Worm (Caenorhabditis elegans) whole organism, L4 larva: ENCODE results near the gene B0507.7.

Experiments used
- ama-1 ChIP-seq: fragments of 150-350 bp; optimal IDR thresholded peaks from 2 replicates; lab custom pipeline; 2014; ENCODE audit warnings: inconsistent platforms, mixed read lengths
- egl-27 ChIP-seq: sonication (generic microtip); optimal IDR thresholded peaks from 3 replicates; lab custom pipeline; 2017; ENCODE audit warnings: missing biosample characterization, missing genetic modification reagents, missing genetic modification characterization
- hif-1 ChIP-seq, 2 experiments: sonication (generic microtip); optimal IDR thresholded peaks; 2 replicates each; lab custom pipeline; 2016 to 2017; ENCODE audit warnings: missing compliant biosample characterization in 2 of 2, missing genetic modification characterization in 2 of 2, missing genetic modification reagents in 2 of 2, missing genotype in 2 of 2, mild to moderate bottlenecking in 1 of 2
- mdl-1 ChIP-seq, 2 experiments: fragments of 150-350 bp in 1 of 2; sonication (generic microtip) in 1 of 2; optimal IDR thresholded peaks; 2 replicates each; lab custom pipeline; 2014 to 2017; ENCODE audit warnings: missing biosample characterization in 2 of 2, missing genetic modification characterization in 2 of 2
- unc-62 ChIP-seq, 3 experiments: fragments of 150-350 bp in 1 of 3; sonication (generic microtip); optimal IDR thresholded peaks in 2 of 3; peaks in 1 of 3; 1 replicate in 1 of 3; 2 replicates in 2 of 3; lab custom pipeline; 2014 to 2017; ENCODE audit warnings: missing biosample characterization in 3 of 3, missing genetic modification characterization in 3 of 3, missing genetic modification reagents in 3 of 3, missing genotype in 1 of 3
- zag-1 ChIP-seq: fragments of 150-350 bp; optimal IDR thresholded peaks from 2 replicates; lab custom pipeline; 2014; ENCODE audit warnings: missing biosample characterization, missing genetic modification characterization

- TF ChIP-seq unc-62 (GFP tag; optimal IDR thresholded peaks at IDR 0.05 in 1 of 2; lab: Kevin White, UChicago), result peak in 1 of 2 experiments; percentile 96
- no peak for TF ChIP-seq unc-62 (tag; optimal IDR thresholded peaks at IDR 0.05; lab: Kevin White, UChicago)
- TF ChIP-seq mdl-1 (tag; optimal IDR thresholded peaks at IDR 0.05; lab: Kevin White, UChicago), result no peak
- TF ChIP-seq hif-1 (tag; optimal IDR thresholded peaks at IDR 0.05; lab: Kevin White, UChicago), result no peak
- TF ChIP-seq ama-1, result no peak
- TF ChIP-seq zag-1 (tag; lab: Kevin White, UChicago), result no peak
- no peak for TF ChIP-seq egl-27 (tag; lab: Kevin White, UChicago)
Measured at ce11 chrV:8782112-8782511, 23.6 kb upstream of the B0507.7 start.
